Fruit fly (Drosophila melanogaster) whole organism, adult: ENCODE results near the gene CG13137.

Source experiments
- Clk ChIP-seq: fragments of 200-800 bp; sonication (Bioruptor generic); optimal IDR thresholded peaks from 2 replicates; lab custom pipeline; 2017; ENCODE audit warnings: missing biosample characterization, missing genetic modification characterization
- cic ChIP-seq: fragments of 200-800 bp; sonication (Bioruptor generic); optimal IDR thresholded peaks from 2 replicates; lab custom pipeline; 2017; ENCODE audit warnings: missing biosample characterization, mild to moderate bottlenecking, missing genetic modification characterization, moderate library complexity
- kay ChIP-seq: fragments of 200-800 bp; sonication (Bioruptor generic); peaks from one replicate; lab custom pipeline; 2016; ENCODE audit warnings: missing biosample characterization, missing genetic modification characterization, borderline replicate concordance
- tj ChIP-seq: fragments of 200-800 bp; sonication (Bioruptor generic); optimal IDR thresholded peaks from 3 replicates; lab custom pipeline; 2017; ENCODE audit warnings: missing biosample characterization, mild to moderate bottlenecking, missing genetic modification characterization, moderate library complexity
- toe ChIP-seq: fragments of 200-800 bp; sonication (Bioruptor generic); optimal IDR thresholded peaks from 2 replicates; lab custom pipeline; 2016; ENCODE audit warnings: missing biosample characterization, missing genetic modification characterization

DNA sequence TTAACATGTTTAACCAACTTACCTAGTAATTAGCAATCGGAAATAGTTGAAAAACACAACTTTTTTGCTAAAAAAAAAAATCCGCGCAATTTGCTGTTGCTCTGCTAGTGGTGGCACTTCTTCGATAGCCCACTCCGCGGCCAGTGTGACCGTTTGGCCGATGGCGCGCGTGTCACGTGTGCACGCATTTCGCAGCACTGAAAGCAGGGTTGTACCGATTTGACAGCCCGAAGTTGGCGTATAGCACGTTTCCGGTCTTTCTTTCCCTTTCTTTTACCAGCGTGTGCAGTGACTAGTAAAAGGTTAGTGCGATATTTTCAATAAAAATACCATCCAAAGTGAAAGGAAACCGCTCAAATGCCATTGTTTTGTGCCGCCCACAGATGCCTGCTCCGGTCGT lies 28.3 kb downstream of the CG13137 start, which contains the start of the genes Ripalpha and RpL7:
- TF ChIP-seq cic (GFP tag; lab: Kevin White, UChicago), result peak; percentile 93
- TF ChIP-seq tj (GFP tag; lab: Kevin White, UChicago), result peak; percentile 89
- no peak for TF ChIP-seq kay
- peak; percentile 94 for TF ChIP-seq toe (GFP tag; lab: Kevin White, UChicago)
- TF ChIP-seq Clk (GFP tag; lab: Kevin White, UChicago), result peak; percentile 94
